Worm (Caenorhabditis elegans): Measurements from ENCODE around the gene F17C11.12.

DNA sequence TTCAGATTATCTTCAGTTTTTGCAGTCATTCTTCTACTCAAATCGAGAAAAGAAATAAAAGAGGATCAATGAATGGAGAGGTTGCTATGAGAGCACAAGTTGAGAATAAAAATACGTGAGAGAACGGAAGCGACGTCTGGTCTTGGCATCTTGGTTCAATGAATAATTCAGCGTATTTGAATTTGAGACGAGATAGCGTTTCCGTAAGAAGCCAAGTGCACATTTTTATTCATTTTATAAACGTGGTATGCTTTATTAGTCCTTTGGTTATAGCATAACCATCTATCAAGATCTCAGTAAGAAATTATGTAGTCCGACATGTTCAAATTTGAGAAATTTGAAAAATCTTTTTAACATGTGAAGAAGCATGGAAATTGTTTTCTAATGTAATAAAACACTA lies 18.3 kb downstream of the F17C11.12 start, which contains the start of gene F58B4.2:
- TF ChIP-seq dmd-4 (tag; optimal IDR thresholded peaks at IDR 0.05; ENCODE audit: borderline replicate concordance) (no peak), elt-4 (tag; optimal IDR thresholded peaks at IDR 0.05) (no peak), nhr-11 (tag; optimal IDR thresholded peaks at IDR 0.05) (no peak), elt-2 (tag; optimal IDR thresholded peaks at IDR 0.05) (no peak), K09A11.1 (tag; optimal IDR thresholded peaks at IDR 0.05; ENCODE audit: insufficient read depth) (no peak), K02D7.2 (tag; optimal IDR thresholded peaks at IDR 0.05) (no peak)

Measured in whole organism, late embryonic.